Worm (Caenorhabditis elegans): ENCODE results near the gene M117.4.

ce11 chrIV:11820067-11820913, 13.1 kb downstream of the M117.4 start:
- TF ChIP-seq fkh-2 (tag; optimal IDR thresholded peaks at IDR 0.05) (no peak), unc-62 (GFP tag; optimal IDR thresholded peaks at IDR 0.05) (no peak), nhr-77 (tag; optimal IDR thresholded peaks at IDR 0.05) (no peak), elt-2 (tag; optimal IDR thresholded peaks at IDR 0.05) (peak; percentile 0), daf-12 (tag; optimal IDR thresholded peaks at IDR 0.05) (no peak), skn-1 (tag; optimal IDR thresholded peaks at IDR 0.05) (no peak), R02D3.7 (tag; optimal IDR thresholded peaks at IDR 0.05) (no peak), nhr-11 (tag; optimal IDR thresholded peaks at IDR 0.05) (peak; percentile 28)

Data from whole organism, L3 larva.